Fruit fly (Drosophila melanogaster): Measurements from ENCODE around the gene RtGEF.

Gene RtGEF

DNA sequence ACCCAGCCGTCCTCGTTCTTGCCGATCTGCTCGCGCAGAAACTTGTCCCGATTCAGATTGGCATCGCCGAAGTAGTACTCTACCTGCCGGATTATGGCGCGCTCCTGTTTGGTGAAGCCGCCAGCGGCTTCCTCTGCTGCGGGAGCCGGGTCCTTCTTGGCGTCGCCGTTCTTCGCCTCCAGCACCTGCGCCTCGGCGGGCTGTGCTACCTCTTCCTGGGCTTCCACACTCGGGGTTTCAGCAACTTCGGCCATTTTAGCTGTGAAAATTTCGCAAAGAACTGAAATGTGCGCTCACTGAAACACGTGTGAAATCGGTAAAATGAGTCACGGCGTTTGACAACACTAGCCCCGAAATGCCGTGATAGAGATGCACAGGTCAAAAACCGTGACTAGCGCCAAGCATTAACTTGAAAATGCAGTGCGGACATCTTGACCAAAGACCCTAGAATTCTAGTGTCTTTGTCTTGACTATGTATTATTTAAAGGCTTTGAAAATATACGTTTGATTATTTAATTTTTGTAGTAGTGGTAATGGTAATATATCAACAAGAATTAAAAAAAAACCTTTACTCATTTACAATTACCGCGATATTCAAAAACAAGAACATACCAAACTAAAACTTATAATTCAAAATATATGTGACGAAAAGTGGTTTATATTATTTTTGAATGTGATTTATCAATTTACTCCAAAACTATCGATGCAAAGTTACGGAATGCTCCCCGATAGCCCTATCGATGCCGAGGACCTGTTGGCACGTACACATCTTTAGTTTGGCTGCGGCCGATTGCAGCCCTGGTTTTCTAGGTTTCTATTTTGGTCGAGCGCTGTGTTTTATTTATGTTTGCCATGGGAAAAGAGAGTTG is at the start of gene RtGEF, which contains the start of gene La (continued):
- TF ChIP-seq fd96Cb (tag; optimal IDR thresholded peaks at IDR 0.05) (peak; percentile 4), CG16863 (GFP tag; optimal IDR thresholded peaks at IDR 0.05) (peak; percentile 62), CG16815 (GFP tag; optimal IDR thresholded peaks at IDR 0.05) (peak; percentile 42), repo (GFP tag; optimal IDR thresholded peaks at IDR 0.05) (no peak), CG11560 (tag; IDR thresholded peaks at IDR 0.05) (no peak), Bgb (GFP tag; IDR thresholded peaks at IDR 0.05; ENCODE audit: partially characterized antibody) (peak; percentile 97), crp (GFP tag; optimal IDR thresholded peaks at IDR 0.05) (peak in 1 of 2 experiments; percentile 54), pan (optimal IDR thresholded peaks at IDR 0.05) (no peak), pan (GFP tag; optimal IDR thresholded peaks at IDR 0.05 in 1 of 2, IDR thresholded peaks at IDR 0.05 in 1 of 2) (peak in 1 of 2 experiments; percentile 9), CG12219 (GFP tag; optimal IDR thresholded peaks at IDR 0.05) (no peak), CG12391 (tag; optimal IDR thresholded peaks at IDR 0.05) (peak; percentile 61), CG15269 (tag; optimal IDR thresholded peaks at IDR 0.05) (peak; percentile 15), slou (GFP tag; optimal IDR thresholded peaks at IDR 0.05) (peak; percentile 46), scrt (GFP tag; optimal IDR thresholded peaks at IDR 0.05) (peak; percentile 22), CG31441 (GFP tag; IDR thresholded peaks at IDR 0.05) (peak; percentile 88), CG11456 (GFP tag; IDR thresholded peaks at IDR 0.05) (peak; percentile 63; the same call in 2 of the 3 replicates), pho (GFP tag; optimal IDR thresholded peaks at IDR 0.05) (peak; percentile 74), Jarid2 (GFP tag; optimal IDR thresholded peaks at IDR 0.05) (no peak), CG30431 (GFP tag; optimal IDR thresholded peaks at IDR 0.05) (peak; percentile 13), wdn (GFP tag; IDR thresholded peaks at IDR 0.05) (no peak), CG18011 (GFP tag; optimal IDR thresholded peaks at IDR 0.05) (no peak), Stat92E (GFP tag; optimal IDR thresholded peaks at IDR 0.05) (peak in 1 of 3 experiments; percentile 21), maf-S (GFP tag; optimal IDR thresholded peaks at IDR 0.05) (peak; percentile 19), run (tag; optimal IDR thresholded peaks at IDR 0.05) (no peak), CG11093 (GFP tag; IDR thresholded peaks at IDR 0.05) (0 out of 3 replicates have a peak, but pooled peaks have one; percentile 23), Bteb2 (GFP tag; optimal IDR thresholded peaks at IDR 0.05) (peak; percentile 33), Lhr (GFP tag; optimal IDR thresholded peaks at IDR 0.05) (peak; percentile 42), al (GFP tag; IDR thresholded peaks at IDR 0.05) (no peak), CG17802 (tag; optimal IDR thresholded peaks at IDR 0.05) (no peak), unpg (GFP tag; optimal IDR thresholded peaks at IDR 0.05) (no peak), tup (GFP tag; optimal IDR thresholded peaks at IDR 0.05) (no peak), BtbVII (GFP tag; optimal IDR thresholded peaks at IDR 0.05) (no peak), CG18764 (GFP tag; optimal IDR thresholded peaks at IDR 0.05) (no peak), CG17361 (GFP tag; IDR thresholded peaks at IDR 0.05) (peak; percentile 77), kay (GFP tag; optimal IDR thresholded peaks at IDR 0.05) (peak; percentile 63), bbx (GFP tag; IDR thresholded peaks at IDR 0.05; ENCODE audit: partially characterized antibody) (peak; percentile 95), CG3281 (GFP tag; optimal IDR thresholded peaks at IDR 0.05) (no peak), dpn (GFP tag; optimal IDR thresholded peaks at IDR 0.05) (peak; percentile 62 to 63), CG13894 (tag; optimal IDR thresholded peaks at IDR 0.05) (peak; percentile 59), Oaz (GFP tag; IDR thresholded peaks at IDR 0.05) (no peak), danr (GFP tag; IDR thresholded peaks at IDR 0.05) (no peak), dm (GFP tag; optimal IDR thresholded peaks at IDR 0.05) (peak; percentile 98), HmgD (GFP tag; optimal IDR thresholded peaks at IDR 0.05) (no peak), CG6689 (GFP tag; IDR thresholded peaks at IDR 0.05) (no peak), Usf (GFP tag; optimal IDR thresholded peaks at IDR 0.05) (peak; percentile 37), gsb (GFP tag; IDR thresholded peaks at IDR 0.05) (no peak), ap (GFP tag; IDR thresholded peaks at IDR 0.05) (no peak), cad (GFP tag; optimal IDR thresholded peaks at IDR 0.05) (no peak), CG5953 (GFP tag; IDR thresholded peaks at IDR 0.05) (no peak)
